Fruit fly (Drosophila melanogaster): ENCODE data around the gene Syp.

dm6 chr3R:20838787-20839186 lies 82.3 kb downstream of the Syp start:
- TF ChIP-seq D1 (tag; optimal IDR thresholded peaks at IDR 0.05) = no peak
- no peak for TF ChIP-seq fd96Ca (GFP tag; IDR thresholded peaks at IDR 0.05)
- TF ChIP-seq CG17806 (tag; optimal IDR thresholded peaks at IDR 0.05) = no peak
- no peak for TF ChIP-seq CG10348 (GFP tag; IDR thresholded peaks at IDR 0.05)
- no peak for TF ChIP-seq CG13204 (GFP tag; optimal IDR thresholded peaks at IDR 0.05)
- no peak for TF ChIP-seq Snoo (tag; optimal IDR thresholded peaks at IDR 0.05)
- no peak for TF ChIP-seq Pif1A (GFP tag; optimal IDR thresholded peaks at IDR 0.05)
- TF ChIP-seq CG9948 (tag; optimal IDR thresholded peaks at IDR 0.05) = no peak
- no peak for TF ChIP-seq CG32121 (GFP tag; IDR thresholded peaks at IDR 0.05)
